Worm (Caenorhabditis elegans): Measurements from ENCODE around the gene cup-16.

DNA sequence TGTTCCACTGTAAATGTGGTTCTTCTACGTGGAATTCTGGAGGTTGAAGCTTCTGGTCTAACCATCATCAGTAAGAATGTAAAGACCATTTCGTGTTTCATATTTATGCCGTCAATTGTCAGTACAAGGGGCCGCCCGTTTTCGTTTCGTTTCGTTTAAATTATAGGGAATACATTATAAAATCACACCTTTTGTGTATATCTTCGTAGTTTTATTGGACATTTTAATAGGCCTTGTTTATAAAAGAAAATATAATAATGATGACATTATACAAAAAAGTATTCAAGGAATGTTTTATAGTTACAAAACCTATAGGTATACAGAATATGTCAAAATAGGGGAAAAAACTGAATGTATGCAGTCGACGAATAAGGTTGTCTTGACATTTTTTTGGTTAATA is 3.2 kb upstream of the cup-16 start, which contains the start of gene ceh-7:
- TF ChIP-seq him-1 (tag; optimal IDR thresholded peaks at IDR 0.05) (no peak), dao-5 (tag; optimal IDR thresholded peaks at IDR 0.05) (no peak)
